Fruit fly (Drosophila melanogaster): ENCODE results near the gene ssx.

The ssx gene

dm6 chrX:1375265-1375958, 5.0 kb downstream of the ssx start, which contains the start of gene AMPKalpha:
Gene AMPKalpha, plus strand, starts transcription at chrX:1375536.
- TF ChIP-seq CG6808 (GFP tag; optimal IDR thresholded peaks at IDR 0.05), result peak; percentile 99
- TF ChIP-seq topi (GFP tag; optimal IDR thresholded peaks at IDR 0.05), result no peak
- TF ChIP-seq CG16779 (tag; optimal IDR thresholded peaks at IDR 0.05), result no peak
- peak; percentile 59 for TF ChIP-seq fkh (GFP tag; optimal IDR thresholded peaks at IDR 0.05)
- TF ChIP-seq CG11902 (GFP tag; optimal IDR thresholded peaks at IDR 0.05), result no peak
- no peak for TF ChIP-seq CG10631 (GFP tag; optimal IDR thresholded peaks at IDR 0.05)
- peak; percentile 22 for TF ChIP-seq CG6854 (GFP tag; optimal IDR thresholded peaks at IDR 0.05)
- peak; percentile 62 for TF ChIP-seq svp (GFP tag)
- no peak for TF ChIP-seq esn (GFP tag; optimal IDR thresholded peaks at IDR 0.05)
- TF ChIP-seq Eip78C (GFP tag), result peak; percentile 17

- TF ChIP-seq svp (GFP tag), result no peak
- peak; percentile 36 for TF ChIP-seq vri (GFP tag; optimal IDR thresholded peaks at IDR 0.05)
These were observed 9.4 kb downstream of the ssx start for dm6 chrX:1379692-1380349.

- no peak for TF ChIP-seq net (GFP tag; optimal IDR thresholded peaks at IDR 0.05)
- TF ChIP-seq Eip78C (GFP tag), result peak; percentile 71
- no peak for TF ChIP-seq Sox102F (GFP tag; optimal IDR thresholded peaks at IDR 0.05)
- peak; percentile 8 for TF ChIP-seq CG3032 (tag; optimal IDR thresholded peaks at IDR 0.05)
- peak; percentile 32 for TF ChIP-seq CG31627 (GFP tag; optimal IDR thresholded peaks at IDR 0.05)
- no peak for TF ChIP-seq cyc (GFP tag; optimal IDR thresholded peaks at IDR 0.05)
- TF ChIP-seq fd59A (GFP tag; optimal IDR thresholded peaks at IDR 0.05), result no peak
- no peak for TF ChIP-seq CG32006 (GFP tag; optimal IDR thresholded peaks at IDR 0.05)
- TF ChIP-seq Sox14 (GFP tag; optimal IDR thresholded peaks at IDR 0.05), result peak; percentile 28
- no peak; the same call in 2 of the 3 replicates for TF ChIP-seq CG6163 (GFP tag; IDR thresholded peaks at IDR 0.05)
- TF ChIP-seq CG16779 (tag; optimal IDR thresholded peaks at IDR 0.05), result no peak
- TF ChIP-seq CG6808 (GFP tag; optimal IDR thresholded peaks at IDR 0.05), result peak; percentile 11
- TF ChIP-seq CG4318 (GFP tag; optimal IDR thresholded peaks at IDR 0.05), result no peak
- TF ChIP-seq spab (GFP tag; optimal IDR thresholded peaks at IDR 0.05), result no peak
- TF ChIP-seq Eip93F (GFP tag; optimal IDR thresholded peaks at IDR 0.05), result no peak
- peak; percentile 33 for TF ChIP-seq CG3919 (GFP tag; optimal IDR thresholded peaks at IDR 0.05)
- TF ChIP-seq Smox (GFP tag; optimal IDR thresholded peaks at IDR 0.05), result no peak
- no peak for TF ChIP-seq eg (GFP tag; IDR thresholded peaks at IDR 0.05)
- TF ChIP-seq CG7368 (GFP tag; optimal IDR thresholded peaks at IDR 0.05), result no peak
- TF ChIP-seq Ets21C (GFP tag; optimal IDR thresholded peaks at IDR 0.05), result no peak
- TF ChIP-seq Blimp-1 (GFP tag; optimal IDR thresholded peaks at IDR 0.05), result no peak
- no peak for TF ChIP-seq CG6854 (GFP tag; optimal IDR thresholded peaks at IDR 0.05)
- TF ChIP-seq CG9139 (GFP tag; optimal IDR thresholded peaks at IDR 0.05), result no peak
- TF ChIP-seq vri (GFP tag; optimal IDR thresholded peaks at IDR 0.05), result peak; percentile 32
- no peak for TF ChIP-seq Gug (GFP tag; IDR thresholded peaks at IDR 0.05)
- no peak for TF ChIP-seq fd85E (GFP tag; optimal IDR thresholded peaks at IDR 0.05)
- peak; percentile 29 for TF ChIP-seq CG1621 (tag; optimal IDR thresholded peaks at IDR 0.05)
- TF ChIP-seq CG34406 (GFP tag; optimal IDR thresholded peaks at IDR 0.05), result no peak
- no peak for TF ChIP-seq ss (GFP tag; optimal IDR thresholded peaks at IDR 0.05)
- no peak for TF ChIP-seq CG11902 (GFP tag; optimal IDR thresholded peaks at IDR 0.05)
- no peak for TF ChIP-seq Eip75B (GFP tag; optimal IDR thresholded peaks at IDR 0.05)
- TF ChIP-seq CG10631 (GFP tag; optimal IDR thresholded peaks at IDR 0.05), result no peak
- TF ChIP-seq CG8632 (GFP tag; optimal IDR thresholded peaks at IDR 0.05), result no peak
- no peak for TF ChIP-seq acj6 (GFP tag; optimal IDR thresholded peaks at IDR 0.05)
- TF ChIP-seq pdm3 (GFP tag; optimal IDR thresholded peaks at IDR 0.05), result no peak
- TF ChIP-seq CG6792 (GFP tag; optimal IDR thresholded peaks at IDR 0.05), result no peak
- no peak for TF ChIP-seq dsx (GFP tag; optimal IDR thresholded peaks at IDR 0.05; ENCODE audit: poor library complexity, severe bottlenecking)
- no peak for TF ChIP-seq Hr39 (GFP tag; optimal IDR thresholded peaks at IDR 0.05)
- no peak for TF ChIP-seq CG8119 (GFP tag; IDR thresholded peaks at IDR 0.05)
- no peak for TF ChIP-seq OdsH (GFP tag; optimal IDR thresholded peaks at IDR 0.05)
These were observed 10.1 kb downstream of the ssx start, which contains the start of the genes CG3719 and CG32813 for dm6 chrX:1380350-1381060. Gene CG3719, minus strand, starts transcription at chrX:1380480. Gene CG32813, plus strand, starts transcription at chrX:1380914.

Measured in whole organism, prepupa.